Fruit fly (Drosophila melanogaster): Measurements from ENCODE around the gene Fgop2.

The Fgop2 gene

dm6 chr2L:6966309-6966708 lies 21.2 kb upstream of the Fgop2 start:
- TF ChIP-seq N (GFP tag; optimal IDR thresholded peaks at IDR 0.05) (peak; percentile 31), Rel (GFP tag; optimal IDR thresholded peaks at IDR 0.05) (no peak), Rel (tag; optimal IDR thresholded peaks at IDR 0.05) (peak; percentile 37), jim (GFP tag; optimal IDR thresholded peaks at IDR 0.05) (no peak), CrebA (GFP tag; optimal IDR thresholded peaks at IDR 0.05; ENCODE audit: borderline replicate concordance) (no peak), GATAd (GFP tag; optimal IDR thresholded peaks at IDR 0.05) (no peak), HLH106 (tag; optimal IDR thresholded peaks at IDR 0.05) (peak; percentile 3), Sp1 (GFP tag; optimal IDR thresholded peaks at IDR 0.05) (peak; percentile 17), psq (GFP tag; optimal IDR thresholded peaks at IDR 0.05) (peak; percentile 11), Mio (GFP tag; optimal IDR thresholded peaks at IDR 0.05) (no peak), dmrt93B (GFP tag; optimal IDR thresholded peaks at IDR 0.05) (no peak)

dm6 chr2L:6964632-6965031 lies 19.5 kb upstream of the Fgop2 start:
- TF ChIP-seq brk (GFP tag; optimal IDR thresholded peaks at IDR 0.05) (no peak), h (GFP tag; optimal IDR thresholded peaks at IDR 0.05) (no peak), OdsH (GFP tag; optimal IDR thresholded peaks at IDR 0.05) (no peak), Dif (GFP tag; optimal IDR thresholded peaks at IDR 0.05; ENCODE audit: partially characterized antibody) (no peak), N (GFP tag; optimal IDR thresholded peaks at IDR 0.05) (no peak), Hnf4 (GFP tag; optimal IDR thresholded peaks at IDR 0.05) (no peak), CrebA (GFP tag; optimal IDR thresholded peaks at IDR 0.05; ENCODE audit: borderline replicate concordance) (no peak), Mio (GFP tag; optimal IDR thresholded peaks at IDR 0.05) (no peak), br (GFP tag; optimal IDR thresholded peaks at IDR 0.05) (no peak), dmrt93B (GFP tag; optimal IDR thresholded peaks at IDR 0.05) (no peak), Abd-B (GFP tag; optimal IDR thresholded peaks at IDR 0.05) (no peak), dl (GFP tag; optimal IDR thresholded peaks at IDR 0.05; ENCODE audit: insufficient read depth in 1 of 2, partially characterized antibody in 2 of 2) (no peak), GATAd (GFP tag; optimal IDR thresholded peaks at IDR 0.05) (no peak), CG32264 (GFP tag; optimal IDR thresholded peaks at IDR 0.05) (no peak)

- TF ChIP-seq HLH106 (tag; optimal IDR thresholded peaks at IDR 0.05) (peak; percentile 77), Myc (optimal IDR thresholded peaks at IDR 0.05) (peak; percentile 26), Sp1 (GFP tag; optimal IDR thresholded peaks at IDR 0.05) (peak; percentile 75), OdsH (GFP tag; optimal IDR thresholded peaks at IDR 0.05) (peak; percentile 66), foxo (GFP tag; optimal IDR thresholded peaks at IDR 0.05) (peak in 1 of 2 experiments; percentile 46), tai (GFP tag; optimal IDR thresholded peaks at IDR 0.05) (no peak), psq (GFP tag; optimal IDR thresholded peaks at IDR 0.05) (peak; percentile 47), Jra (GFP tag; optimal IDR thresholded peaks at IDR 0.05) (no peak), Rel (GFP tag; optimal IDR thresholded peaks at IDR 0.05) (no peak), Rel (tag; optimal IDR thresholded peaks at IDR 0.05) (peak; percentile 47), lola (GFP tag; optimal IDR thresholded peaks at IDR 0.05) (no peak), CG32264 (GFP tag; optimal IDR thresholded peaks at IDR 0.05) (no peak), CrebA (GFP tag; optimal IDR thresholded peaks at IDR 0.05; ENCODE audit: borderline replicate concordance) (no peak), brk (GFP tag; optimal IDR thresholded peaks at IDR 0.05) (no peak), br (GFP tag; optimal IDR thresholded peaks at IDR 0.05) (no peak), usp (GFP tag; optimal IDR thresholded peaks at IDR 0.05) (no peak), CG9705 (GFP tag; optimal IDR thresholded peaks at IDR 0.05) (peak; percentile 40), sage (GFP tag; optimal IDR thresholded peaks at IDR 0.05) (no peak), jim (GFP tag; optimal IDR thresholded peaks at IDR 0.05) (no peak), rgr (GFP tag; optimal IDR thresholded peaks at IDR 0.05) (peak; percentile 57), Hr83 (GFP tag; optimal IDR thresholded peaks at IDR 0.05; ENCODE audit: poor library complexity, severe bottlenecking) (no peak), GATAd (GFP tag; optimal IDR thresholded peaks at IDR 0.05) (no peak), Hr78 (GFP tag; optimal IDR thresholded peaks at IDR 0.05) (no peak), Mio (GFP tag; optimal IDR thresholded peaks at IDR 0.05) (no peak), Hnf4 (GFP tag; optimal IDR thresholded peaks at IDR 0.05) (no peak), Abd-B (GFP tag; optimal IDR thresholded peaks at IDR 0.05) (no peak), ey (GFP tag; optimal IDR thresholded peaks at IDR 0.05) (no peak)
Measured at dm6 chr2L:6964022-6964434, 18.9 kb upstream of the Fgop2 start, which contains the start of the genes sip2 and Coprox. TSS of gene sip2 (minus strand) at chr2L:6964074. TSS of gene Coprox (plus strand) at chr2L:6964421.

dm6 chr2L:6960165-6960564 lies 15.1 kb upstream of the Fgop2 start, which contains the start of the genes Atac1 and Hmgcl:
TSS of gene Atac1 (minus strand) at chr2L:6960328.
TSS of gene Hmgcl (plus strand) at chr2L:6960377.
- TF ChIP-seq HLH106 (tag; optimal IDR thresholded peaks at IDR 0.05), result no peak
- no peak for TF ChIP-seq sage (GFP tag; optimal IDR thresholded peaks at IDR 0.05)
- TF ChIP-seq CrebA (GFP tag; optimal IDR thresholded peaks at IDR 0.05; ENCODE audit: borderline replicate concordance), result no peak
- TF ChIP-seq Abd-B (GFP tag; optimal IDR thresholded peaks at IDR 0.05), result no peak
- TF ChIP-seq N (GFP tag; optimal IDR thresholded peaks at IDR 0.05), result no peak
- TF ChIP-seq dmrt93B (GFP tag; optimal IDR thresholded peaks at IDR 0.05), result no peak
- TF ChIP-seq br (GFP tag; optimal IDR thresholded peaks at IDR 0.05), result no peak
- TF ChIP-seq GATAd (GFP tag; optimal IDR thresholded peaks at IDR 0.05), result no peak
- no peak for TF ChIP-seq Hr83 (GFP tag; optimal IDR thresholded peaks at IDR 0.05; ENCODE audit: poor library complexity, severe bottlenecking)
- no peak for TF ChIP-seq OdsH (GFP tag; optimal IDR thresholded peaks at IDR 0.05)
- TF ChIP-seq Hnf4 (GFP tag; optimal IDR thresholded peaks at IDR 0.05), result no peak
- TF ChIP-seq sv (GFP tag; optimal IDR thresholded peaks at IDR 0.05), result no peak
- no peak for TF ChIP-seq ey (GFP tag; optimal IDR thresholded peaks at IDR 0.05)
- no peak for TF ChIP-seq CG32264 (GFP tag; optimal IDR thresholded peaks at IDR 0.05)
- TF ChIP-seq usp (GFP tag; optimal IDR thresholded peaks at IDR 0.05), result no peak
- TF ChIP-seq dsf (GFP tag; optimal IDR thresholded peaks at IDR 0.05; ENCODE audit: borderline replicate concordance), result no peak
- no peak for TF ChIP-seq jim (GFP tag; optimal IDR thresholded peaks at IDR 0.05)
- TF ChIP-seq Rel (GFP tag; optimal IDR thresholded peaks at IDR 0.05), result no peak
- TF ChIP-seq Rel (tag; optimal IDR thresholded peaks at IDR 0.05), result no peak
- TF ChIP-seq Mio (GFP tag; optimal IDR thresholded peaks at IDR 0.05), result no peak

Data from whole organism, wandering third instar larva.